Worm (Caenorhabditis elegans) whole organism, young adult: Measurements from ENCODE around the gene sma-10.

ENCODE experiments used
- Y67H2A.10 ChIP-seq: fragments of 200-800 bp; sonication (Bioruptor generic); conservative IDR thresholded peaks from 2 replicates; pipeline ENCODE4 v1.3.6; 2022; ENCODE audit warnings: missing genetic modification reagents, missing genetic modification characterization, missing compliant biosample characterization
- bed-2 ChIP-seq: fragments of 200-800 bp; sonication (Bioruptor generic); IDR thresholded peaks from 2 replicates; pipeline ENCODE4 v1.3.6; 2022; ENCODE audit warnings: missing genetic modification reagents, missing genetic modification characterization, missing compliant biosample characterization
- him-1 ChIP-seq: sonication (generic microtip); optimal IDR thresholded peaks from 2 replicates; lab custom pipeline; 2016; ENCODE audit warnings: missing genotype, missing genetic modification reagents, missing genetic modification characterization, missing compliant biosample characterization
- nfya-2 ChIP-seq: fragments of 200-800 bp; sonication (Bioruptor generic); IDR thresholded peaks from 2 replicates; pipeline ENCODE4 v1.3.6; 2022; ENCODE audit warnings: missing genetic modification reagents, missing genetic modification characterization, missing compliant biosample characterization
- nhr-120 ChIP-seq: fragments of 200-800 bp; sonication (Bioruptor generic); IDR thresholded peaks from 2 replicates; pipeline ENCODE4 v1.3.6; 2022; ENCODE audit warnings: missing genetic modification characterization, missing compliant biosample characterization
- sptf-2 ChIP-seq: fragments of 200-800 bp; sonication (Bioruptor generic); optimal IDR thresholded peaks from 2 replicates; lab custom pipeline; 2018; ENCODE audit warnings: mild to moderate bottlenecking, missing genetic modification characterization, missing compliant biosample characterization
- unc-130 ChIP-seq: sonication (generic microtip); optimal IDR thresholded peaks from 2 replicates; lab custom pipeline; 2016; ENCODE audit warnings: missing genetic modification reagents, missing genetic modification characterization, missing compliant biosample characterization

DNA sequence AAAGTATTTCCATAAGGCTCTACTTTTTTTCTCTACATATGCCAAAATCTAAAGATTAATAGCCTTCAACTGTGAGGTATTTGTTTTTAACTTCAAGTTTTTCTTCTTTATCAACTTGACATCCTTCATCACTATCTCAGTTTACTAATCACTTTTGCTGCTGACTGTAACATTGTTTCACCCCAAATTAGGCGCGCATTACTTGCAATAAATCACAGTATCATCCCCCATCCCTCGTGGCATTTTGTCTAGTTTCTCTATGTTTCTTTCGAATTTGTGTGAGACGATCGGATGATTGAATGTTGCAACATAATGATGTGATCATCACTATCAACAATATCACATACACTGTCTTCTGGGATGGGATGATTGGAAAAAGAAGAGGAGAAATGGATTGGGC is 26.7 kb upstream of the sma-10 start:
- TF ChIP-seq Y67H2A.10 (GFP tag; lab: Robert Waterston, UW) (no peak), nfya-2 (GFP tag; lab: Robert Waterston, UW) (no peak), bed-2 (GFP tag; lab: Robert Waterston, UW) (no peak), nhr-120 (GFP tag; lab: Robert Waterston, UW) (no peak), unc-130 (GFP tag; lab: Kevin White, UChicago) (no peak), sptf-2 (no peak), him-1 (no peak)
